Worm (Caenorhabditis elegans) whole organism, midembryonic: ENCODE data around the gene ZK402.5.

Experiments
- T22C8.4 ChIP-seq: fragments of 200-800 bp; sonication (Bioruptor generic); IDR thresholded peaks from 2 replicates; pipeline ENCODE4 v1.3.6; 2022; ENCODE audit warnings: missing genetic modification characterization, missing compliant biosample characterization
- cog-1 ChIP-seq: sonication (generic microtip); optimal IDR thresholded peaks from 2 replicates; lab custom pipeline; 2016; ENCODE audit warnings: missing genetic modification characterization, missing compliant biosample characterization
- flt-1 ChIP-seq: fragments of 200-800 bp; sonication (Bioruptor generic); IDR thresholded peaks from 2 replicates; pipeline ENCODE4 v1.3.6; 2022; ENCODE audit warnings: missing genetic modification characterization, missing compliant biosample characterization
- klf-2 ChIP-seq: fragments of 200-800 bp; sonication (Bioruptor generic); conservative IDR thresholded peaks from 2 replicates; pipeline ENCODE4 v1.3.6; 2022; ENCODE audit warnings: missing genetic modification reagents, missing genetic modification characterization, missing compliant biosample characterization
- med-1 ChIP-seq: sonication (generic microtip); optimal IDR thresholded peaks from 2 replicates; lab custom pipeline; 2017; ENCODE audit warnings: missing genetic modification characterization, mild to moderate bottlenecking, missing compliant biosample characterization, antibody characterized with exemption, missing genetic modification reagents; ENCODE audit not compliant: insufficient read depth
- ref-1 ChIP-seq: fragments of 200-800 bp; sonication (Bioruptor generic); conservative IDR thresholded peaks from 2 replicates; pipeline ENCODE4 v1.3.6; 2022; ENCODE audit warnings: missing genetic modification reagents, missing genetic modification characterization, missing compliant biosample characterization
- tab-1 ChIP-seq: fragments of 200-800 bp; sonication (Bioruptor generic); IDR thresholded peaks from 2 replicates; pipeline ENCODE4 v1.3.6; 2022; ENCODE audit warnings: missing genetic modification characterization, missing compliant biosample characterization
- ztf-23 ChIP-seq: fragments of 200-800 bp; sonication (Bioruptor generic); IDR thresholded peaks from 2 replicates; pipeline ENCODE4 v1.3.6; 2022; ENCODE audit warnings: missing genetic modification reagents, missing genetic modification characterization, missing compliant biosample characterization
- ztf-29 ChIP-seq: fragments of 200-800 bp; sonication (Bioruptor generic); IDR thresholded peaks from 2 replicates; pipeline ENCODE4 v1.3.6; 2022; ENCODE audit warnings: missing genetic modification reagents, missing genetic modification characterization, missing compliant biosample characterization

ce11 chrX:1450352-1450818 is 49.2 kb upstream of the ZK402.5 start, which contains the start of gene W05H7.1:
- TF ChIP-seq ztf-29 (GFP tag; lab: Robert Waterston, UW): no peak
- TF ChIP-seq klf-2 (GFP tag; lab: Robert Waterston, UW): no peak
- TF ChIP-seq flt-1 (GFP tag; lab: Robert Waterston, UW): no peak
- 0 out of 2 replicates have a peak, but pooled peaks have one; percentile 21 for TF ChIP-seq T22C8.4 (GFP tag; lab: Robert Waterston, UW)
- TF ChIP-seq ref-1 (GFP tag; lab: Robert Waterston, UW): no peak
- TF ChIP-seq cog-1 (tag; lab: Kevin White, UChicago): no peak
- no peak for TF ChIP-seq tab-1 (GFP tag; lab: Robert Waterston, UW)
- no peak for TF ChIP-seq med-1 (GFP tag; lab: Kevin White, UChicago)
- TF ChIP-seq ztf-23 (GFP tag; lab: Robert Waterston, UW): no peak
